Worm (Caenorhabditis elegans): Measurements from ENCODE around the gene dsh-1.

DNA sequence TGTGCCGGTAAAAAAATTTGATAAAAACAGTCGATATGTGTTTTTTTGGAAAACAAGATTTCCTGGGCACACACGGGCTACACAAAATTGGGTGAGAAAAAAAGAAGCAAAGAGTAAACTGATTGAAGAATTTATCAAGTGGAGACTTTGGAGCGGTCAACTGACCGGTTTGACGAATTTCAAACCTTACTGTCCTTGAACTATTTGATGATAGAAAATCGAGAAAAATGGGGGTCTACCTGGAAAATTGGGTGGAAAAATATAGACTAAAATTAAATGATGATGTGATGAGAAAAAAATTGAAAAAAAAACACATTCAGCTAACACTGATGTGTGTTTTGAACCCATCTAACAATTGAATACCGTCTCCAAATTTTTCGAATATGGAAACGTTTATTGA, 14.4 kb downstream of the dsh-1 start, which contains the start of gene C34F11.8:
- TF ChIP-seq pqm-1 (tag; optimal IDR thresholded peaks at IDR 0.05) = no peak
- TF ChIP-seq unc-55 (GFP tag; optimal IDR thresholded peaks at IDR 0.05) = no peak
- no peak for TF ChIP-seq elt-4 (tag; optimal IDR thresholded peaks at IDR 0.05)
- TF ChIP-seq ceh-30 (tag; optimal IDR thresholded peaks at IDR 0.05) = no peak
- no peak for TF ChIP-seq ztf-16 (tag; optimal IDR thresholded peaks at IDR 0.05)
- no peak for TF ChIP-seq eyg-1 (tag; optimal IDR thresholded peaks at IDR 0.05)
- no peak for TF ChIP-seq ceh-31 (tag; optimal IDR thresholded peaks at IDR 0.05)

Data from whole organism, late embryonic.